Fruit fly (Drosophila melanogaster) whole organism, embryonic: ENCODE data around the gene CG5326.

Experiments
- Adf1 ChIP-seq: fragments of 200-800 bp; sonication (Bioruptor generic); IDR thresholded peaks from 2 replicates; pipeline ENCODE4 v1.3.6; 2022; ENCODE audit warnings: missing biosample characterization, missing genetic modification characterization
- Aef1 ChIP-seq: fragments of 200-800 bp; sonication (Bioruptor generic); IDR thresholded peaks from 3 replicates; pipeline ENCODE4 v1.3.6; 2022; ENCODE audit warnings: missing biosample characterization, missing genetic modification characterization
- Atf6 ChIP-seq: fragments of 200-800 bp; sonication (Bioruptor generic); IDR thresholded peaks from 2 replicates; pipeline ENCODE4 v1.3.6; 2022; ENCODE audit warnings: missing biosample characterization, missing genetic modification characterization
- BEAF-32 ChIP-seq: fragments of 200-800 bp; sonication (Bioruptor generic); optimal IDR thresholded peaks from 3 replicates; lab custom pipeline; 2017; ENCODE audit warnings: missing biosample characterization, missing genetic modification characterization, mild to moderate bottlenecking, moderate library complexity, missing genetic modification reagents
- Blimp-1 ChIP-seq: fragments of 200-800 bp; sonication (Bioruptor generic); optimal IDR thresholded peaks from 3 replicates; lab custom pipeline; 2018; ENCODE audit warnings: missing biosample characterization, missing genetic modification characterization, mild to moderate bottlenecking, moderate library complexity, missing genetic modification reagents
- CG10209 ChIP-seq: fragments of 200-800 bp; sonication (Bioruptor generic); optimal IDR thresholded peaks from 3 replicates; lab custom pipeline; 2017; ENCODE audit warnings: missing biosample characterization, mild to moderate bottlenecking, missing genetic modification characterization, missing genetic modification reagents
- CG1024 ChIP-seq: fragments of 200-800 bp; sonication (Bioruptor generic); IDR thresholded peaks from 2 replicates; pipeline ENCODE4 v1.3.6; 2022; ENCODE audit warnings: missing biosample characterization, missing genetic modification characterization
- CG10267 ChIP-seq: fragments of 200-800 bp; sonication (Bioruptor generic); optimal IDR thresholded peaks from 2 replicates; lab custom pipeline; 2018; ENCODE audit warnings: missing biosample characterization, mild to moderate bottlenecking, missing genetic modification characterization, moderate library complexity
- CG12219 ChIP-seq: fragments of 200-800 bp; sonication (Bioruptor generic); optimal IDR thresholded peaks from 3 replicates; lab custom pipeline; 2018; ENCODE audit warnings: missing biosample characterization, mild to moderate bottlenecking, missing genetic modification characterization
- CG1233 ChIP-seq: fragments of 200-800 bp; sonication (Bioruptor generic); optimal IDR thresholded peaks from 4 replicates; lab custom pipeline; 2018; ENCODE audit warnings: missing biosample characterization, mild to moderate bottlenecking, missing genetic modification characterization
- CG12391 ChIP-seq: fragments of 200-800 bp; sonication (Bioruptor generic); optimal IDR thresholded peaks from 3 replicates; lab custom pipeline; 2018; ENCODE audit warnings: missing biosample characterization, mild to moderate bottlenecking, missing genetic modification characterization, moderate library complexity
- CG15073 ChIP-seq: fragments of 200-800 bp; sonication (Bioruptor generic); optimal IDR thresholded peaks from 2 replicates; lab custom pipeline; 2016; ENCODE audit warnings: missing biosample characterization, missing genetic modification characterization
- CG15269 ChIP-seq: fragments of 200-800 bp; sonication (Bioruptor generic); optimal IDR thresholded peaks from 2 replicates; lab custom pipeline; 2018; ENCODE audit warnings: missing biosample characterization, mild to moderate bottlenecking, missing genetic modification characterization, moderate library complexity
- CG1602 ChIP-seq: fragments of 200-800 bp; sonication (Bioruptor generic); optimal IDR thresholded peaks from 3 replicates; lab custom pipeline; 2016; ENCODE audit warnings: missing biosample characterization, missing genetic modification characterization
- CG17186 ChIP-seq: fragments of 200-800 bp; sonication (Bioruptor generic); optimal IDR thresholded peaks from 3 replicates; lab custom pipeline; 2017; ENCODE audit warnings: missing biosample characterization, missing genetic modification reagents, missing genetic modification characterization
- CG17802 ChIP-seq: fragments of 200-800 bp; sonication (Bioruptor generic); optimal IDR thresholded peaks from 2 replicates; lab custom pipeline; 2018; ENCODE audit warnings: missing biosample characterization, mild to moderate bottlenecking, missing genetic modification characterization, moderate library complexity
- CG17912 ChIP-seq: fragments of 200-800 bp; sonication (Bioruptor generic); optimal IDR thresholded peaks from 2 replicates; lab custom pipeline; 2018; ENCODE audit warnings: missing biosample characterization, mild to moderate bottlenecking, missing genetic modification characterization
- CG18599 ChIP-seq: fragments of 200-800 bp; sonication (Bioruptor generic); optimal IDR thresholded peaks from 3 replicates; lab custom pipeline; 2017; ENCODE audit warnings: missing biosample characterization, missing genetic modification characterization, mild to moderate bottlenecking, moderate library complexity, missing genetic modification reagents
- CG2678 ChIP-seq: fragments of 200-800 bp; sonication (Bioruptor generic); optimal IDR thresholded peaks from 3 replicates; lab custom pipeline; 2019; ENCODE audit warnings: missing biosample characterization, mild to moderate bottlenecking, missing genetic modification characterization, moderate library complexity
- CG4854 ChIP-seq: fragments of 200-800 bp; sonication (Bioruptor generic); optimal IDR thresholded peaks from 2 replicates; lab custom pipeline; 2016; ENCODE audit warnings: missing biosample characterization, missing genetic modification characterization, inconsistent platforms
- CG7556 ChIP-seq: fragments of 200-800 bp; sonication (Bioruptor generic); optimal IDR thresholded peaks from 2 replicates; lab custom pipeline; 2017; ENCODE audit warnings: missing biosample characterization, mild to moderate bottlenecking, missing genetic modification characterization
- CG7928 ChIP-seq: fragments of 200-800 bp; sonication (Bioruptor generic); optimal IDR thresholded peaks from 2 replicates; lab custom pipeline; 2017; ENCODE audit warnings: missing biosample characterization, mild to moderate bottlenecking, missing genetic modification characterization
- CG9609 ChIP-seq: fragments of 200-800 bp; sonication (Bioruptor generic); optimal IDR thresholded peaks from 3 replicates; lab custom pipeline; 2016; ENCODE audit warnings: missing biosample characterization, missing genetic modification characterization
- D19A ChIP-seq: fragments of 200-800 bp; optimal IDR thresholded peaks from 3 replicates; lab custom pipeline; 2019; ENCODE audit warnings: missing biosample characterization, mild to moderate bottlenecking, missing genetic modification characterization, moderate library complexity
- Deaf1 ChIP-seq: fragments of 200-800 bp; optimal IDR thresholded peaks from 3 replicates; lab custom pipeline; 2019; ENCODE audit warnings: missing biosample characterization, mild to moderate bottlenecking, missing genetic modification characterization, moderate library complexity
- Dip3 ChIP-seq: fragments of 200-800 bp; sonication (Bioruptor generic); optimal IDR thresholded peaks from 3 replicates; lab custom pipeline; 2016; ENCODE audit warnings: missing biosample characterization, missing genetic modification characterization
- Dref ChIP-seq: fragments of 200-800 bp; sonication (Bioruptor generic); IDR thresholded peaks from 2 replicates; pipeline ENCODE4 v1.3.6; 2022; ENCODE audit warnings: missing biosample characterization, missing genetic modification characterization
- Eip74EF ChIP-seq, 2 experiments: fragments of 200-800 bp in 1 of 2; fragments of >200 bp in 1 of 2; sonication (Bioruptor generic) in 1 of 2; optimal IDR thresholded peaks; 2 replicates each; lab custom pipeline; 2017 to 2019; ENCODE audit warnings: missing biosample characterization in 2 of 2, missing genetic modification characterization in 2 of 2, mild to moderate bottlenecking in 1 of 2, moderate library complexity in 1 of 2
- Ets97D ChIP-seq: fragments of 200-800 bp; sonication (Bioruptor generic); optimal IDR thresholded peaks from 3 replicates; lab custom pipeline; 2016; ENCODE audit warnings: missing biosample characterization, missing genetic modification characterization
- Hr51 ChIP-seq, 2 experiments: fragments of 200-800 bp; sonication (Bioruptor generic); optimal IDR thresholded peaks; 2 replicates in 1 of 2; 3 replicates in 1 of 2; lab custom pipeline; 2016 to 2018; ENCODE audit warnings: missing biosample characterization in 2 of 2, missing genetic modification characterization in 2 of 2, mild to moderate bottlenecking in 1 of 2, moderate library complexity in 1 of 2
- Max ChIP-seq: fragments of 200-800 bp; sonication (Bioruptor generic); optimal IDR thresholded peaks from 2 replicates; lab custom pipeline; 2016; ENCODE audit warnings: missing biosample characterization, mild to moderate bottlenecking, missing genetic modification characterization
- Med ChIP-seq: fragments of 200-800 bp; sonication (Bioruptor generic); peaks from one replicate; lab custom pipeline; 2016; ENCODE audit warnings: missing biosample characterization, missing genetic modification characterization, mild to moderate bottlenecking, inconsistent platforms, moderate library complexity
- Oli ChIP-seq: fragments of 200-800 bp; sonication (Bioruptor generic); optimal IDR thresholded peaks from 2 replicates; lab custom pipeline; 2018; ENCODE audit warnings: missing biosample characterization, mild to moderate bottlenecking, missing genetic modification characterization, moderate library complexity
- Opbp ChIP-seq: fragments of 200-800 bp; sonication (Bioruptor generic); IDR thresholded peaks from 3 replicates; pipeline ENCODE4 v1.3.6; 2022; ENCODE audit warnings: missing biosample characterization, missing genetic modification characterization; ENCODE audit not compliant: partially characterized antibody
- Rfx ChIP-seq: fragments of 200-800 bp; sonication (Bioruptor generic); IDR thresholded peaks from 2 replicates; pipeline ENCODE4 v1.3.6; 2022; ENCODE audit warnings: missing biosample characterization, missing genetic modification characterization
- Sin3A ChIP-seq: fragments of >200 bp; optimal IDR thresholded peaks from 2 replicates; lab custom pipeline; 2018
- Sry-δ ChIP-seq: fragments of 200-800 bp; sonication (Bioruptor generic); optimal IDR thresholded peaks from 2 replicates; lab custom pipeline; 2016; ENCODE audit warnings: missing biosample characterization, missing genetic modification characterization
- YL-1 ChIP-seq: fragments of 200-800 bp; sonication (Bioruptor generic); optimal IDR thresholded peaks from 3 replicates; lab custom pipeline; 2017; ENCODE audit warnings: missing biosample characterization, mild to moderate bottlenecking, missing genetic modification characterization
- ac ChIP-seq: fragments of 200-800 bp; sonication (Bioruptor generic); optimal IDR thresholded peaks from 3 replicates; lab custom pipeline; 2017; ENCODE audit warnings: missing biosample characterization, mild to moderate bottlenecking, missing genetic modification characterization
- ci ChIP-seq: fragments of 200-800 bp; sonication (Bioruptor generic); IDR thresholded peaks from 3 replicates; pipeline ENCODE4 v1.3.6; 2022; ENCODE audit warnings: missing biosample characterization, missing genetic modification characterization
- crc ChIP-seq: fragments of 200-800 bp; sonication (Bioruptor generic); optimal IDR thresholded peaks from 2 replicates; lab custom pipeline; 2016; ENCODE audit warnings: missing biosample characterization, missing genetic modification characterization
- dimm ChIP-seq: fragments of 200-800 bp; sonication (Bioruptor generic); IDR thresholded peaks from 2 replicates; pipeline ENCODE4 v1.3.6; 2022; ENCODE audit warnings: missing biosample characterization, missing genetic modification characterization
- grau ChIP-seq: fragments of 200-800 bp; optimal IDR thresholded peaks from 3 replicates; lab custom pipeline; 2019; ENCODE audit warnings: missing biosample characterization, mild to moderate bottlenecking, missing genetic modification characterization, moderate library complexity
- ind ChIP-seq: fragments of 200-800 bp; sonication (Bioruptor generic); optimal IDR thresholded peaks from 3 replicates; lab custom pipeline; 2016; ENCODE audit warnings: missing biosample characterization, missing genetic modification characterization
- jigr1 ChIP-seq: fragments of 200-800 bp; sonication (Bioruptor generic); IDR thresholded peaks from 3 replicates; pipeline ENCODE4 v1.3.6; 2022; ENCODE audit warnings: missing biosample characterization, missing genetic modification characterization
- rib ChIP-seq: fragments of 200-800 bp; sonication (Bioruptor generic); IDR thresholded peaks from 2 replicates; pipeline ENCODE4 v1.3.6; 2022; ENCODE audit warnings: missing biosample characterization, missing genetic modification characterization
- sima ChIP-seq: fragments of 200-800 bp; sonication (Bioruptor generic); optimal IDR thresholded peaks from 2 replicates; lab custom pipeline; 2016; ENCODE audit warnings: missing biosample characterization, missing genetic modification characterization
- stc ChIP-seq: fragments of 200-800 bp; sonication (Bioruptor generic); IDR thresholded peaks from 2 replicates; pipeline ENCODE4 v1.3.6; 2022; ENCODE audit warnings: missing biosample characterization, missing genetic modification characterization
- tin ChIP-seq: fragments of 200-800 bp; sonication (Bioruptor generic); optimal IDR thresholded peaks from 3 replicates; lab custom pipeline; 2016; ENCODE audit warnings: missing biosample characterization, missing genetic modification characterization
- trem ChIP-seq: fragments of 200-800 bp; optimal IDR thresholded peaks from 3 replicates; lab custom pipeline; 2019; ENCODE audit warnings: missing biosample characterization, mild to moderate bottlenecking, missing genetic modification characterization, moderate library complexity

Gene CG5326

DNA sequence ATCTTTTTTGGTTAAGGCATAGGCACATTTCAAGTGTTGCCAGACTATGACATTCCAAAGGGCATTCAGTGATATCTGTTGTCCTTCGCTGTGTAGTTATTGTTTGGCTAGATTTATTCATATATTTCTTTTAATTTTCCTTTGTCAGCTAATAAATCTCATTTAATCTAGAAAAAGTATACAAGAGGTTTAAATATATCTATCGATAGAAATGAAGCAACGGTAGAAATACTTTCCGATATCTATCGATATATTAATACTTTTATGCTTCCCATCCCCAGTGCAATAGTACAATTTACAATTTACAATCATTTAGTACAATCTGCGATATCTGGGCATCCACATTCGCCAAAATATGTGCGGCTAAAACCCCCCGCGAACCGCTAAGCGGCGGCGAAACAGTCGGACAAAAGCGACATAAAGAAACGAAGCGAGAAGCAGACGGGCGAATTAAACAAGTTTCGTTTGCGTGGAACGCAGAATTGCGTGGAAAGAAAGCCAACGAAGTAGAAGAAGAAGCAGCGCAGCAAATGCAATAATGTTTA is 47.8 kb upstream of the CG5326 start, which contains the start of gene Efa6 (continued):
- TF ChIP-seq CG1233 (GFP tag; lab: Kevin White, UChicago): no peak
- peak; percentile 46 for TF ChIP-seq Sin3A
- TF ChIP-seq CG4854: peak; percentile 32
- no peak for TF ChIP-seq CG15073 (GFP tag; lab: Kevin White, UChicago)
- TF ChIP-seq Atf6 (GFP tag; lab: Robert Waterston, UW): 0 out of 2 replicates have a peak, but pooled peaks have one; percentile 45
- TF ChIP-seq CG17186 (GFP tag; lab: Kevin White, UChicago): peak; percentile 46
- TF ChIP-seq CG7556 (GFP tag; lab: Kevin White, UChicago): peak; percentile 21
- TF ChIP-seq CG1602 (GFP tag; lab: Kevin White, UChicago): peak; percentile 31
- TF ChIP-seq Blimp-1: peak; percentile 33
- peak; percentile 54; the same call in 1 of the 2 replicates for TF ChIP-seq rib (GFP tag; lab: Robert Waterston, UW)
- TF ChIP-seq Dip3 (GFP tag; lab: Kevin White, UChicago): peak; percentile 37
- peak; percentile 37 for TF ChIP-seq Deaf1 (tag; lab: Kevin White, UChicago)
- no peak for TF ChIP-seq dimm (GFP tag; lab: Robert Waterston, UW)
- TF ChIP-seq grau: peak; percentile 58
- TF ChIP-seq CG1024 (GFP tag; lab: Robert Waterston, UW): no peak
- TF ChIP-seq Eip74EF (GFP tag; optimal IDR thresholded peaks at IDR 0.05; lab: Kevin White, UChicago): peak in 1 of 2 experiments; percentile 0
- peak; percentile 84 for TF ChIP-seq trem (tag; lab: Kevin White, UChicago)
- TF ChIP-seq sima (GFP tag; lab: Kevin White, UChicago): no peak
- TF ChIP-seq CG9609 (GFP tag; lab: Kevin White, UChicago): peak; percentile 52
- peak; percentile 96 for TF ChIP-seq BEAF-32 (GFP tag; lab: Kevin White, UChicago)
- TF ChIP-seq Rfx (GFP tag; lab: Robert Waterston, UW): 0 out of 2 replicates have a peak, but pooled peaks have one; percentile 30
- TF ChIP-seq Ets97D (GFP tag; lab: Kevin White, UChicago): peak; percentile 83
- TF ChIP-seq D19A (tag; lab: Kevin White, UChicago): peak; percentile 16
- TF ChIP-seq tin: peak; percentile 54
- no peak for TF ChIP-seq CG17912 (GFP tag; lab: Kevin White, UChicago)
- peak; percentile 55 for TF ChIP-seq CG2678
- peak; percentile 93 for TF ChIP-seq Sry-δ (GFP tag; lab: Kevin White, UChicago)
- peak; percentile 22 for TF ChIP-seq CG15269 (tag; lab: Kevin White, UChicago)
- TF ChIP-seq Max (GFP tag; lab: Kevin White, UChicago): peak; percentile 64
- peak; percentile 25; the same call in 1 of the 2 replicates for TF ChIP-seq stc (GFP tag; lab: Robert Waterston, UW)
- peak; percentile 11 for TF ChIP-seq Oli
- TF ChIP-seq CG10267 (tag; lab: Kevin White, UChicago): peak; percentile 99
- TF ChIP-seq CG17802: no peak
- TF ChIP-seq Dref (GFP tag; lab: Robert Waterston, UW): peak; percentile 75
- TF ChIP-seq CG7928: peak; percentile 23
- peak; percentile 44 for TF ChIP-seq YL-1
- TF ChIP-seq jigr1 (GFP tag; lab: Robert Waterston, UW): no peak
- peak; percentile 65 for TF ChIP-seq CG12391
- TF ChIP-seq CG10209 (GFP tag; lab: Kevin White, UChicago): peak; percentile 36
- no peak for TF ChIP-seq CG18599 (GFP tag; lab: Kevin White, UChicago)
- TF ChIP-seq CG12219 (GFP tag; lab: Kevin White, UChicago): no peak
- TF ChIP-seq Hr51 (GFP tag; optimal IDR thresholded peaks at IDR 0.05; lab: Kevin White, UChicago): peak in 1 of 2 experiments; percentile 8
- TF ChIP-seq Opbp (GFP tag; lab: Robert Waterston, UW): peak; percentile 86; the same call in 1 of the 3 replicates
- TF ChIP-seq Med (GFP tag; lab: Kevin White, UChicago): peak; percentile 87
- TF ChIP-seq Adf1: no peak; the same call in 1 of the 2 replicates
- TF ChIP-seq ac (GFP tag; lab: Kevin White, UChicago): no peak
- peak; percentile 36; the same call in 1 of the 3 replicates for TF ChIP-seq ci (GFP tag; lab: Robert Waterston, UW)
- no peak for TF ChIP-seq Aef1 (GFP tag; lab: Robert Waterston, UW)
- TF ChIP-seq ind (GFP tag; lab: Kevin White, UChicago): peak; percentile 48
- TF ChIP-seq crc (GFP tag; lab: Kevin White, UChicago): no peak
